Fruit fly (Drosophila melanogaster) whole organism, embryonic: ENCODE results near the gene Tom40.
A peak's percentile ranks its signal among the peaks of the same experiment; 100 is the strongest.

Source experiments
- Atf6 ChIP-seq: fragments of 200-800 bp; sonication (Bioruptor generic); IDR thresholded peaks from 2 replicates; pipeline ENCODE4 v1.3.6; 2022; ENCODE audit warnings: missing biosample characterization, missing genetic modification characterization
- CG10267 ChIP-seq: fragments of 200-800 bp; sonication (Bioruptor generic); optimal IDR thresholded peaks from 2 replicates; lab custom pipeline; 2018; ENCODE audit warnings: missing biosample characterization, mild to moderate bottlenecking, missing genetic modification characterization, moderate library complexity
- CG10321 ChIP-seq: fragments of 200-800 bp; sonication (Bioruptor generic); IDR thresholded peaks from 2 replicates; pipeline ENCODE4 v1.3.6; 2022; ENCODE audit warnings: missing biosample characterization, missing genetic modification characterization
- CG10366 ChIP-seq: fragments of 200-800 bp; sonication (Bioruptor generic); IDR thresholded peaks from 2 replicates; pipeline ENCODE4 v1.3.6; 2022; ENCODE audit warnings: missing biosample characterization, missing genetic modification characterization
- CG10959 ChIP-seq: fragments of 200-800 bp; sonication (Bioruptor generic); IDR thresholded peaks from 2 replicates; pipeline ENCODE4 v1.3.6; 2022; ENCODE audit warnings: missing biosample characterization, missing genetic modification characterization
- CG12236 ChIP-seq: fragments of 200-800 bp; sonication (Bioruptor generic); optimal IDR thresholded peaks from 2 replicates; lab custom pipeline; 2016; ENCODE audit warnings: missing biosample characterization, missing genetic modification characterization
- CG14667 ChIP-seq: fragments of 200-800 bp; sonication (Bioruptor generic); IDR thresholded peaks from 2 replicates; pipeline ENCODE4 v1.3.6; 2022; ENCODE audit warnings: missing biosample characterization, missing genetic modification characterization
- CG15269 ChIP-seq: fragments of 200-800 bp; sonication (Bioruptor generic); optimal IDR thresholded peaks from 2 replicates; lab custom pipeline; 2018; ENCODE audit warnings: missing biosample characterization, mild to moderate bottlenecking, missing genetic modification characterization, moderate library complexity
- CG15601 ChIP-seq: fragments of 200-800 bp; sonication (Bioruptor generic); optimal IDR thresholded peaks from 3 replicates; lab custom pipeline; 2019; ENCODE audit warnings: missing biosample characterization, mild to moderate bottlenecking, missing genetic modification characterization, moderate library complexity
- CG16863 ChIP-seq: fragments of 200-800 bp; sonication (Bioruptor generic); optimal IDR thresholded peaks from 3 replicates; lab custom pipeline; 2016; ENCODE audit warnings: missing biosample characterization, missing genetic modification characterization
- CG1792 ChIP-seq: fragments of 200-800 bp; sonication (Bioruptor generic); optimal IDR thresholded peaks from 2 replicates; lab custom pipeline; 2016; ENCODE audit warnings: missing biosample characterization, missing genetic modification characterization
- CG1832 ChIP-seq: fragments of 200-800 bp; sonication (Bioruptor generic); optimal IDR thresholded peaks from 2 replicates; lab custom pipeline; 2017; ENCODE audit warnings: missing biosample characterization, mild to moderate bottlenecking, missing genetic modification characterization, inconsistent platforms
- CG2120 ChIP-seq: fragments of 200-800 bp; sonication (Bioruptor generic); optimal IDR thresholded peaks from 3 replicates; lab custom pipeline; 2016; ENCODE audit warnings: missing biosample characterization, missing genetic modification characterization
- CG31388 ChIP-seq: fragments of 200-800 bp; sonication (Bioruptor generic); optimal IDR thresholded peaks from 2 replicates; lab custom pipeline; 2016; ENCODE audit warnings: missing biosample characterization, missing genetic modification characterization
- CG31441 ChIP-seq: fragments of 200-800 bp; sonication (Bioruptor generic); IDR thresholded peaks from 2 replicates; pipeline ENCODE4 v1.3.6; 2022; ENCODE audit warnings: missing biosample characterization, missing genetic modification characterization
- CG3281 ChIP-seq: fragments of 200-800 bp; sonication (Bioruptor generic); optimal IDR thresholded peaks from 3 replicates; lab custom pipeline; 2017; ENCODE audit warnings: missing biosample characterization, mild to moderate bottlenecking, missing genetic modification characterization
- CG6689 ChIP-seq: fragments of 200-800 bp; sonication (Bioruptor generic); IDR thresholded peaks from 2 replicates; pipeline ENCODE4 v1.3.6; 2022; ENCODE audit warnings: missing biosample characterization, missing genetic modification characterization
- CG6854 ChIP-seq: fragments of 200-800 bp; sonication (Bioruptor generic); optimal IDR thresholded peaks from 3 replicates; lab custom pipeline; 2017; ENCODE audit warnings: missing biosample characterization, mild to moderate bottlenecking, missing genetic modification characterization
- CG7745 ChIP-seq: fragments of 200-800 bp; sonication (Bioruptor generic); optimal IDR thresholded peaks from 2 replicates; lab custom pipeline; 2018; ENCODE audit warnings: missing biosample characterization, mild to moderate bottlenecking, missing genetic modification characterization, moderate library complexity
- CG7786 ChIP-seq: fragments of 200-800 bp; sonication (Bioruptor generic); optimal IDR thresholded peaks from 2 replicates; lab custom pipeline; 2016; ENCODE audit warnings: missing biosample characterization, missing genetic modification characterization
- CG8089 ChIP-seq: fragments of 200-800 bp; sonication (Bioruptor generic); optimal IDR thresholded peaks from 3 replicates; lab custom pipeline; 2016; ENCODE audit warnings: missing biosample characterization, missing genetic modification characterization
- Ets65A ChIP-seq: fragments of 200-800 bp; sonication (Bioruptor generic); peaks from one replicate; lab custom pipeline; 2016; ENCODE audit warnings: missing biosample characterization, missing genetic modification characterization
- H2.0 ChIP-seq: fragments of 200-800 bp; sonication (Bioruptor generic); IDR thresholded peaks from 2 replicates; pipeline ENCODE4 v1.3.6; 2022; ENCODE audit warnings: missing biosample characterization, missing genetic modification characterization
- HLH3B ChIP-seq: fragments of 200-800 bp; sonication (Bioruptor generic); IDR thresholded peaks from 2 replicates; pipeline ENCODE4 v1.3.6; 2022; ENCODE audit warnings: missing biosample characterization, missing genetic modification characterization
- MBD-R2 ChIP-seq: fragments of 200-800 bp; sonication (Bioruptor generic); IDR thresholded peaks from 2 replicates; pipeline ENCODE4 v1.3.6; 2022; ENCODE audit warnings: missing biosample characterization, missing genetic modification characterization
- MESR4 ChIP-seq: fragments of 200-800 bp; sonication (Bioruptor generic); optimal IDR thresholded peaks from 2 replicates; lab custom pipeline; 2018; ENCODE audit warnings: missing biosample characterization, mild to moderate bottlenecking, missing genetic modification characterization, moderate library complexity
- Myb ChIP-seq: fragments of 200-800 bp; sonication (Bioruptor generic); optimal IDR thresholded peaks from 2 replicates; lab custom pipeline; 2016; ENCODE audit warnings: missing biosample characterization, missing genetic modification characterization
- Stat92E ChIP-seq, 3 experiments: fragments of >200 bp in 2 of 3; fragments of 200-800 bp in 1 of 3; sonication (Bioruptor generic) in 1 of 3; optimal IDR thresholded peaks; 2 replicates each; lab custom pipeline; 2017 to 2019; ENCODE audit warnings: missing biosample characterization in 3 of 3, missing genetic modification characterization in 3 of 3, mild to moderate bottlenecking in 1 of 3, moderate library complexity in 1 of 3
- ac ChIP-seq: fragments of 200-800 bp; sonication (Bioruptor generic); optimal IDR thresholded peaks from 3 replicates; lab custom pipeline; 2017; ENCODE audit warnings: missing biosample characterization, mild to moderate bottlenecking, missing genetic modification characterization
- aop ChIP-seq: fragments of 200-800 bp; sonication (Bioruptor generic); IDR thresholded peaks from 2 replicates; pipeline ENCODE4 v1.3.6; 2022; ENCODE audit warnings: missing biosample characterization, missing genetic modification characterization
- chn ChIP-seq: fragments of 200-800 bp; sonication (Bioruptor generic); optimal IDR thresholded peaks from 2 replicates; lab custom pipeline; 2016; ENCODE audit warnings: missing biosample characterization, missing genetic modification characterization
- fd96Cb ChIP-seq: fragments of 200-800 bp; sonication (Bioruptor generic); optimal IDR thresholded peaks from 2 replicates; lab custom pipeline; 2018; ENCODE audit warnings: missing biosample characterization, mild to moderate bottlenecking, missing genetic modification characterization, moderate library complexity
- gce ChIP-seq: fragments of 200-800 bp; sonication (Bioruptor generic); IDR thresholded peaks from 3 replicates; pipeline ENCODE4 v1.3.6; 2022; ENCODE audit warnings: missing biosample characterization, missing genetic modification characterization
- ind ChIP-seq: fragments of 200-800 bp; sonication (Bioruptor generic); optimal IDR thresholded peaks from 3 replicates; lab custom pipeline; 2016; ENCODE audit warnings: missing biosample characterization, missing genetic modification characterization
- jing ChIP-seq: fragments of 200-800 bp; sonication (Bioruptor generic); optimal IDR thresholded peaks from 2 replicates; lab custom pipeline; 2018; ENCODE audit warnings: missing biosample characterization, mild to moderate bottlenecking, missing genetic modification characterization
- luna ChIP-seq: fragments of 200-800 bp; sonication (Bioruptor generic); optimal IDR thresholded peaks from 2 replicates; lab custom pipeline; 2016; ENCODE audit warnings: missing biosample characterization, missing genetic modification characterization
- nerfin-2 ChIP-seq: fragments of 200-800 bp; sonication (Bioruptor generic); IDR thresholded peaks from 2 replicates; pipeline ENCODE4 v1.3.6; 2022; ENCODE audit warnings: missing biosample characterization, missing genetic modification characterization; ENCODE audit not compliant: partially characterized antibody
- prd ChIP-seq, 3 experiments: fragments of >200 bp in 2 of 3; fragments of 200-800 bp in 1 of 3; sonication (Bioruptor generic) in 1 of 3; optimal IDR thresholded peaks in 2 of 3; IDR thresholded peaks in 1 of 3; 2 replicates in 2 of 3; 3 replicates in 1 of 3; pipeline versions ENCODE4 v1.3.6 to Lab custom; 2017 to 2022; ENCODE audit warnings: missing biosample characterization in 1 of 3, missing genetic modification characterization in 1 of 3
- rib ChIP-seq: fragments of 200-800 bp; sonication (Bioruptor generic); IDR thresholded peaks from 2 replicates; pipeline ENCODE4 v1.3.6; 2022; ENCODE audit warnings: missing biosample characterization, missing genetic modification characterization
- schlank ChIP-seq: fragments of 200-800 bp; sonication (Bioruptor generic); optimal IDR thresholded peaks from 2 replicates; lab custom pipeline; 2018; ENCODE audit warnings: missing biosample characterization, mild to moderate bottlenecking, missing genetic modification characterization
- sob ChIP-seq: fragments of 200-800 bp; sonication (Bioruptor generic); IDR thresholded peaks from 2 replicates; pipeline ENCODE4 v1.3.6; 2022; ENCODE audit warnings: missing biosample characterization, missing genetic modification characterization
- stwl ChIP-seq: fragments of 200-800 bp; sonication (Bioruptor generic); optimal IDR thresholded peaks from 3 replicates; lab custom pipeline; 2018; ENCODE audit warnings: missing biosample characterization, mild to moderate bottlenecking, missing genetic modification characterization, moderate library complexity
- tll ChIP-seq, 2 experiments: fragments of 200-800 bp in 1 of 2; fragments of >200 bp in 1 of 2; sonication (Bioruptor generic) in 1 of 2; optimal IDR thresholded peaks; 2 replicates each; lab custom pipeline; 2017 to 2019; ENCODE audit warnings: missing biosample characterization in 2 of 2, missing genetic modification characterization in 2 of 2, mild to moderate bottlenecking in 1 of 2, moderate library complexity in 1 of 2
- usp ChIP-seq: fragments of >200 bp; optimal IDR thresholded peaks from 2 replicates; lab custom pipeline; 2017; ENCODE audit warnings: missing biosample characterization, missing genetic modification characterization
- wor ChIP-seq: fragments of 200-800 bp; sonication (Bioruptor generic); IDR thresholded peaks from 2 replicates; pipeline ENCODE4 v1.3.6; 2022; ENCODE audit warnings: missing biosample characterization, missing genetic modification characterization
- z ChIP-seq: fragments of 200-800 bp; sonication (Bioruptor generic); IDR thresholded peaks from 3 replicates; pipeline ENCODE4 v1.3.6; 2022; ENCODE audit warnings: missing biosample characterization, missing genetic modification characterization
- zen ChIP-seq: fragments of 200-800 bp; sonication (Bioruptor generic); optimal IDR thresholded peaks from 3 replicates; lab custom pipeline; 2018; ENCODE audit warnings: missing biosample characterization, mild to moderate bottlenecking, missing genetic modification characterization, moderate library complexity
- zfh1 ChIP-seq: fragments of 200-800 bp; sonication (Bioruptor generic); IDR thresholded peaks from 3 replicates; pipeline ENCODE4 v1.3.6; 2022; ENCODE audit warnings: missing biosample characterization, missing genetic modification characterization

The Tom40 gene

DNA sequence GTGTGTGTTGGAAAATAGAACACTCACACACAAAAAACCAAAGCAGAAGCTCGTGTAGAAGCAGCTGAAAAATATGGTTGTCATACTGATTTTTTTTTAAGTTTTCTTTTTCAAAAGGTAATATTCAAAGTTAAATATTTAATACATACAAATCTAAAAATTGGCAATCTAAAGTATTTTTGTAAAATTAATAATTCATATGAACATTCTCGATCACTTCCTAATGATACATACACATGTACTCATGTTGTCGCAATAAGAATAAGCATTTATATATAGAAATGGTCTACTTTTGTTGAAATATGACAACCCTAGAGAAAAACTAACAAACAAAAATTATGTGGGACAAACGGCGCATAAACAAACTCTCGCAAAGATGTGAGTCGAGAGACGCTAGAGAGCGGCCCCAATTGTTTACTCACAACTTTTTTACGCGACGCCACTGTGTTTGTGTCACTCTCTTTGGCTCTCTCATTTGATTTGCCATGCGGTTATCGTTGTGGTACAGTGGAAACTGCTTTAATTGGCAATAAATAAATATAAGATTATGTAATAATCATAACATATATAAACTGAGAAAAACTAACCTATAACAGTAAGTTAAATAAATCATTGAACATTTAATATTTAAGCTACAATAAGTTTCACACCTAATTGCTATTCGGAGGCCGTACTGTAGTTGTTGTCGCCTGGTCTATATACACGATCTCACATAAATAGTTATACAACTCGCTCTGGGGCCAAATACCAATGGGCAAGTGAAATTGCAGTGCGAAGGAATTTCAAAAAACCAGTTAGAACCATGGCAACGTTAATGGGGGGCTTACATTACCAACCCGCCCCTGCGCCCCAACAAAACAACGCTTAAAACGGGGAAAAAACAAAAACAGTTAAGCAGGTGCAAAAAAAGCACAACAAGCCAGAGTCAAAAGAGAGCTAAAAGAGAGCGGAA lies 30.0 kb upstream of the Tom40 start (continued):
- peak; percentile 84 for TF ChIP-seq z
- TF ChIP-seq Ets65A (GFP tag; lab: Kevin White, UChicago) = peak; percentile 98
- peak; percentile 34 for TF ChIP-seq stwl (tag; lab: Kevin White, UChicago)
- TF ChIP-seq zfh1 (GFP tag; lab: Robert Waterston, UW) = peak; percentile 98
- TF ChIP-seq CG6689 (GFP tag; lab: Robert Waterston, UW) = peak; percentile 98
- peak; percentile 78 for TF ChIP-seq CG16863 (GFP tag; lab: Kevin White, UChicago)
- TF ChIP-seq jing = peak; percentile 95
- TF ChIP-seq Atf6 (GFP tag; lab: Robert Waterston, UW) = peak; percentile 99
- TF ChIP-seq luna (GFP tag; lab: Kevin White, UChicago) = no peak
- peak; percentile 97 for TF ChIP-seq CG2120 (GFP tag; lab: Kevin White, UChicago)
- TF ChIP-seq CG8089 (GFP tag; lab: Kevin White, UChicago) = peak; percentile 45
- no peak for TF ChIP-seq nerfin-2
- TF ChIP-seq CG10959 = peak; percentile 91
- TF ChIP-seq CG14667 = peak; percentile 97
- peak; percentile 94 for TF ChIP-seq CG10267 (tag; lab: Kevin White, UChicago)
- TF ChIP-seq CG31388 (GFP tag; lab: Kevin White, UChicago) = peak; percentile 90
- no peak for TF ChIP-seq CG12236 (GFP tag; lab: Kevin White, UChicago)
- peak in 1 of 2 experiments; percentile 54 for TF ChIP-seq tll (GFP tag; optimal IDR thresholded peaks at IDR 0.05; lab: Kevin White, UChicago)
- TF ChIP-seq wor (GFP tag; lab: Robert Waterston, UW) = peak; percentile 97
- peak; percentile 85 for TF ChIP-seq CG10321 (GFP tag; lab: Robert Waterston, UW)
- peak; percentile 82 for TF ChIP-seq CG7786 (GFP tag; lab: Kevin White, UChicago)
- peak; percentile 99 for TF ChIP-seq rib
- peak; percentile 98 for TF ChIP-seq ind (GFP tag; lab: Kevin White, UChicago)
- peak; percentile 98 for TF ChIP-seq gce
- no peak for TF ChIP-seq usp (GFP tag; lab: Kevin White, UChicago)
- TF ChIP-seq CG31441 (GFP tag; lab: Robert Waterston, UW) = peak; percentile 96
- peak; percentile 97 for TF ChIP-seq fd96Cb (tag; lab: Kevin White, UChicago)
- TF ChIP-seq zen (tag; lab: Kevin White, UChicago) = peak; percentile 92
- peak; percentile 80 for TF ChIP-seq CG1792 (GFP tag; lab: Kevin White, UChicago)
- peak; percentile 96 for TF ChIP-seq CG15601 (tag; lab: Kevin White, UChicago)
- peak; percentile 59 for TF ChIP-seq chn (GFP tag; lab: Kevin White, UChicago)
- TF ChIP-seq HLH3B (GFP tag; lab: Robert Waterston, UW) = peak; percentile 99
- TF ChIP-seq schlank (tag; lab: Kevin White, UChicago) = peak; percentile 94
- no peak for TF ChIP-seq prd (optimal IDR thresholded peaks at IDR 0.05; lab: Kevin White, UChicago)
- peak; percentile 98 for TF ChIP-seq prd (GFP tag; IDR thresholded peaks at IDR 0.05; lab: Robert Waterston, UW)
- peak; percentile 99 for TF ChIP-seq MBD-R2 (GFP tag; lab: Robert Waterston, UW)
- TF ChIP-seq Stat92E (GFP tag; optimal IDR thresholded peaks at IDR 0.05; lab: Kevin White, UChicago) = peak in 1 of 3 experiments; percentile 88
- peak; percentile 90 for TF ChIP-seq aop (GFP tag; lab: Robert Waterston, UW)
- peak; percentile 30 for TF ChIP-seq Myb (GFP tag; lab: Kevin White, UChicago)
- TF ChIP-seq CG10366 (GFP tag; lab: Robert Waterston, UW) = peak; percentile 99
- TF ChIP-seq H2.0 (GFP tag; lab: Robert Waterston, UW) = peak; percentile 99
- peak; percentile 99 for TF ChIP-seq CG15269 (tag; lab: Kevin White, UChicago)
- peak; percentile 99 for TF ChIP-seq sob (GFP tag; lab: Robert Waterston, UW)
- TF ChIP-seq CG3281 (GFP tag; lab: Kevin White, UChicago) = peak; percentile 98
- peak; percentile 97 for TF ChIP-seq CG6854 (GFP tag; lab: Kevin White, UChicago)
- TF ChIP-seq MESR4 (GFP tag; lab: Kevin White, UChicago) = peak; percentile 73
- TF ChIP-seq CG1832 (GFP tag; lab: Kevin White, UChicago) = no peak
- peak; percentile 64 for TF ChIP-seq CG7745 (tag; lab: Kevin White, UChicago)
- peak; percentile 81 for TF ChIP-seq ac (GFP tag; lab: Kevin White, UChicago)
